Worm (Caenorhabditis elegans): ENCODE results near the gene pat-3.

pat-3 gene

ce11 chrIII:3914049-3914448 lies at the start of gene pat-3:
Gene pat-3 (minus strand): TSS chrIII:3914149.
- TF ChIP-seq ZK546.5 (tag; optimal IDR thresholded peaks at IDR 0.05) (no peak), skn-1 (tag; optimal IDR thresholded peaks at IDR 0.05) (no peak), lim-7 (GFP tag; IDR thresholded peaks at IDR 0.05) (no peak), nhr-10 (tag; optimal IDR thresholded peaks at IDR 0.05) (no peak), unc-130 (GFP tag; optimal IDR thresholded peaks at IDR 0.05) (no peak), ceh-32 (tag; optimal IDR thresholded peaks at IDR 0.05; ENCODE audit: poor library complexity) (no peak), nhr-48 (tag; optimal IDR thresholded peaks at IDR 0.05) (no peak), hlh-11 (tag; optimal IDR thresholded peaks at IDR 0.05) (no peak), php-3 (GFP tag; IDR thresholded peaks at IDR 0.05) (no peak), lsy-2 (tag; optimal IDR thresholded peaks at IDR 0.05) (no peak), nhr-42 (GFP tag; IDR thresholded peaks at IDR 0.05) (no peak), zfp-2 (tag; optimal IDR thresholded peaks at IDR 0.05) (no peak), daf-8 (GFP tag; IDR thresholded peaks at IDR 0.05) (no peak), nhr-76 (tag; optimal IDR thresholded peaks at IDR 0.05) (no peak), rbr-2 (tag; optimal IDR thresholded peaks at IDR 0.05) (no peak), unc-62 (GFP tag; optimal IDR thresholded peaks at IDR 0.05 in 1 of 2) (no peak), unc-62 (tag; optimal IDR thresholded peaks at IDR 0.05) (no peak), Y48G9A.11 (GFP tag; IDR thresholded peaks at IDR 0.05) (no peak), vab-7 (GFP tag; IDR thresholded peaks at IDR 0.05) (no peak)

- TF ChIP-seq mxl-3 (GFP tag; optimal IDR thresholded peaks at IDR 0.05) = no peak
- no peak for TF ChIP-seq ceh-62 (tag; optimal IDR thresholded peaks at IDR 0.05)
- TF ChIP-seq lin-38 (GFP tag; IDR thresholded peaks at IDR 0.05) = no peak
- TF ChIP-seq php-3 (GFP tag; IDR thresholded peaks at IDR 0.05) = peak; percentile 72
- peak; percentile 85 for TF ChIP-seq aha-1 (tag)
- peak; percentile 19 for TF ChIP-seq nhr-28 (tag; optimal IDR thresholded peaks at IDR 0.05)
- TF ChIP-seq R02D3.7 (tag; optimal IDR thresholded peaks at IDR 0.05) = no peak
- no peak for TF ChIP-seq sdz-12 (GFP tag; optimal IDR thresholded peaks at IDR 0.05)
- no peak for TF ChIP-seq fos-1 (tag; optimal IDR thresholded peaks at IDR 0.05)
- peak; percentile 53 for TF ChIP-seq hlh-11 (tag; optimal IDR thresholded peaks at IDR 0.05)
- TF ChIP-seq gei-8 (GFP tag; optimal IDR thresholded peaks at IDR 0.05) = no peak
- no peak for TF ChIP-seq T20F7.1 (GFP tag; optimal IDR thresholded peaks at IDR 0.05)
- TF ChIP-seq daf-19 (GFP tag; conservative IDR thresholded peaks at IDR 0.05) = no peak
- no peak for TF ChIP-seq egl-43 (GFP tag; IDR thresholded peaks at IDR 0.05)
- peak; percentile 25 for TF ChIP-seq pqm-1 (tag; optimal IDR thresholded peaks at IDR 0.05)
- no peak for TF ChIP-seq mxl-2 (GFP tag; conservative IDR thresholded peaks at IDR 0.05)
- TF ChIP-seq set-16 (GFP tag; IDR thresholded peaks at IDR 0.05) = no peak
- TF ChIP-seq mes-2 (tag; optimal IDR thresholded peaks at IDR 0.05; ENCODE audit: poor library complexity, severe bottlenecking) = peak; percentile 18
- TF ChIP-seq madf-5 (GFP tag; IDR thresholded peaks at IDR 0.05) = no peak
- no peak for TF ChIP-seq hmg-1.1 (GFP tag; IDR thresholded peaks at IDR 0.05)
- peak; percentile 38 for TF ChIP-seq dve-1 (tag; optimal IDR thresholded peaks at IDR 0.05; ENCODE audit: insufficient read depth)
- no peak for TF ChIP-seq attf-4 (tag; optimal IDR thresholded peaks at IDR 0.05)
- no peak for TF ChIP-seq nhr-77 (tag; optimal IDR thresholded peaks at IDR 0.05)
- no peak for TF ChIP-seq zfp-2 (tag; optimal IDR thresholded peaks at IDR 0.05)
- TF ChIP-seq mdl-1 (tag; optimal IDR thresholded peaks at IDR 0.05) = peak in 1 of 2 experiments; percentile 30
- no peak for TF ChIP-seq vab-7 (GFP tag; IDR thresholded peaks at IDR 0.05)
- TF ChIP-seq lin-39 (tag; optimal IDR thresholded peaks at IDR 0.05) = no peak
- TF ChIP-seq daf-16 (GFP tag; optimal IDR thresholded peaks at IDR 0.05) = no peak
- TF ChIP-seq daf-16 (tag; optimal IDR thresholded peaks at IDR 0.05) = peak; percentile 51
- TF ChIP-seq dmd-6 (GFP tag; IDR thresholded peaks at IDR 0.05) = peak; percentile 33; the same call in 1 of the 2 replicates
- TF ChIP-seq ceh-20 (GFP tag; IDR thresholded peaks at IDR 0.05) = no peak
- TF ChIP-seq lin-29 (GFP tag; IDR thresholded peaks at IDR 0.05) = no peak
- TF ChIP-seq nhr-10 (tag; optimal IDR thresholded peaks at IDR 0.05) = no peak
- no peak for TF ChIP-seq F49E8.2 (tag; optimal IDR thresholded peaks at IDR 0.05; ENCODE audit: borderline replicate concordance)
- TF ChIP-seq dpl-1 (GFP tag; optimal IDR thresholded peaks at IDR 0.05) = no peak
- no peak for TF ChIP-seq spr-3 (GFP tag; optimal IDR thresholded peaks at IDR 0.05)
- TF ChIP-seq lim-7 (GFP tag; IDR thresholded peaks at IDR 0.05) = no peak
- TF ChIP-seq lin-13 (GFP tag; optimal IDR thresholded peaks at IDR 0.05) = no peak
- TF ChIP-seq nhr-76 (tag; optimal IDR thresholded peaks at IDR 0.05) = no peak
Observed at ce11 chrIII:3959987-3960386, 46.0 kb upstream of the pat-3 start, which contains the start of gene R10E9.3. Gene R10E9.3 (plus strand): TSS chrIII:3960221.
